Fruit fly (Drosophila melanogaster): Measurements from ENCODE around the gene CG8892.

DNA sequence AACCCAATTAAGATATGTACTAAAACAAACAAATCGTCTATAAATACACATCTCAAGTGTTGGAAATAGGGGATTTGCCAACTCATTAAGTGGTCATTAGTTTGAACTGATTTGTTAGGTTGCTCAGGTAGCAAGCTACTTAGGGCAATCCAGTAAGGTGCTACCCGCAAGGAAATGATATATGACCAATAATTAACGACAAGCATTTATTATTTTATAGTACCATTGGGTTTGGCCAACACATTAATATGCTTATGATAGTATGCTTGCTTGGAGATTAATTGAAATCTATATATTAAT is 14.4 kb upstream of the CG8892 start:
- TF ChIP-seq pan (optimal IDR thresholded peaks at IDR 0.05) (no peak), usp (GFP tag; optimal IDR thresholded peaks at IDR 0.05) (no peak)

Measured in whole organism.